Worm (Caenorhabditis elegans) whole organism, midembryonic: ENCODE results near the gene nsph-1.1.

ENCODE experiments used
- T22C8.4 ChIP-seq: fragments of 200-800 bp; sonication (Bioruptor generic); IDR thresholded peaks from 2 replicates; pipeline ENCODE4 v1.3.6; 2022; ENCODE audit warnings: missing genetic modification characterization, missing compliant biosample characterization
- cog-1 ChIP-seq: sonication (generic microtip); optimal IDR thresholded peaks from 2 replicates; lab custom pipeline; 2016; ENCODE audit warnings: missing genetic modification characterization, missing compliant biosample characterization
- flt-1 ChIP-seq: fragments of 200-800 bp; sonication (Bioruptor generic); IDR thresholded peaks from 2 replicates; pipeline ENCODE4 v1.3.6; 2022; ENCODE audit warnings: missing genetic modification characterization, missing compliant biosample characterization
- klf-2 ChIP-seq: fragments of 200-800 bp; sonication (Bioruptor generic); conservative IDR thresholded peaks from 2 replicates; pipeline ENCODE4 v1.3.6; 2022; ENCODE audit warnings: missing genetic modification reagents, missing genetic modification characterization, missing compliant biosample characterization
- med-1 ChIP-seq: sonication (generic microtip); optimal IDR thresholded peaks from 2 replicates; lab custom pipeline; 2017; ENCODE audit warnings: missing genetic modification characterization, mild to moderate bottlenecking, missing compliant biosample characterization, antibody characterized with exemption, missing genetic modification reagents; ENCODE audit not compliant: insufficient read depth
- ref-1 ChIP-seq: fragments of 200-800 bp; sonication (Bioruptor generic); conservative IDR thresholded peaks from 2 replicates; pipeline ENCODE4 v1.3.6; 2022; ENCODE audit warnings: missing genetic modification reagents, missing genetic modification characterization, missing compliant biosample characterization
- tab-1 ChIP-seq: fragments of 200-800 bp; sonication (Bioruptor generic); IDR thresholded peaks from 2 replicates; pipeline ENCODE4 v1.3.6; 2022; ENCODE audit warnings: missing genetic modification characterization, missing compliant biosample characterization
- ztf-23 ChIP-seq: fragments of 200-800 bp; sonication (Bioruptor generic); IDR thresholded peaks from 2 replicates; pipeline ENCODE4 v1.3.6; 2022; ENCODE audit warnings: missing genetic modification reagents, missing genetic modification characterization, missing compliant biosample characterization
- ztf-29 ChIP-seq: fragments of 200-800 bp; sonication (Bioruptor generic); IDR thresholded peaks from 2 replicates; pipeline ENCODE4 v1.3.6; 2022; ENCODE audit warnings: missing genetic modification reagents, missing genetic modification characterization, missing compliant biosample characterization

- TF ChIP-seq klf-2 (no peak), flt-1 (no peak), T22C8.4 (GFP tag; lab: Robert Waterston, UW) (no peak), ztf-23 (no peak), ztf-29 (GFP tag; lab: Robert Waterston, UW) (no peak), med-1 (GFP tag; lab: Kevin White, UChicago) (no peak), tab-1 (no peak), ref-1 (no peak), cog-1 (tag; lab: Kevin White, UChicago) (no peak)
These were observed 17.9 kb upstream of the nsph-1.1 start for ce11 chrII:8748638-8749037.
